Worm (Caenorhabditis elegans) whole organism, midembryonic: ENCODE results near the gene npr-19.

Experiments
- T22C8.4 ChIP-seq: fragments of 200-800 bp; sonication (Bioruptor generic); IDR thresholded peaks from 2 replicates; pipeline ENCODE4 v1.3.6; 2022; ENCODE audit warnings: missing genetic modification characterization, missing compliant biosample characterization
- flt-1 ChIP-seq: fragments of 200-800 bp; sonication (Bioruptor generic); IDR thresholded peaks from 2 replicates; pipeline ENCODE4 v1.3.6; 2022; ENCODE audit warnings: missing genetic modification characterization, missing compliant biosample characterization
- klf-2 ChIP-seq: fragments of 200-800 bp; sonication (Bioruptor generic); conservative IDR thresholded peaks from 2 replicates; pipeline ENCODE4 v1.3.6; 2022; ENCODE audit warnings: missing genetic modification reagents, missing genetic modification characterization, missing compliant biosample characterization
- med-1 ChIP-seq: sonication (generic microtip); optimal IDR thresholded peaks from 2 replicates; lab custom pipeline; 2017; ENCODE audit warnings: missing genetic modification characterization, mild to moderate bottlenecking, missing compliant biosample characterization, antibody characterized with exemption, missing genetic modification reagents; ENCODE audit not compliant: insufficient read depth
- ref-1 ChIP-seq: fragments of 200-800 bp; sonication (Bioruptor generic); conservative IDR thresholded peaks from 2 replicates; pipeline ENCODE4 v1.3.6; 2022; ENCODE audit warnings: missing genetic modification reagents, missing genetic modification characterization, missing compliant biosample characterization
- tab-1 ChIP-seq: fragments of 200-800 bp; sonication (Bioruptor generic); IDR thresholded peaks from 2 replicates; pipeline ENCODE4 v1.3.6; 2022; ENCODE audit warnings: missing genetic modification characterization, missing compliant biosample characterization
- ztf-29 ChIP-seq: fragments of 200-800 bp; sonication (Bioruptor generic); IDR thresholded peaks from 2 replicates; pipeline ENCODE4 v1.3.6; 2022; ENCODE audit warnings: missing genetic modification reagents, missing genetic modification characterization, missing compliant biosample characterization

ce11 chrX:748319-748718, 12.8 kb upstream of the npr-19 start:
- no peak for TF ChIP-seq flt-1
- TF ChIP-seq tab-1, result no peak
- no peak for TF ChIP-seq ztf-29
- TF ChIP-seq med-1 (GFP tag; lab: Kevin White, UChicago), result no peak
- TF ChIP-seq klf-2 (GFP tag; lab: Robert Waterston, UW), result no peak
- no peak for TF ChIP-seq ref-1 (GFP tag; lab: Robert Waterston, UW)
- TF ChIP-seq T22C8.4, result no peak
